Fruit fly (Drosophila melanogaster): Measurements from ENCODE around the gene mRpS24.
A peak's percentile ranks its signal among the peaks of the same experiment; 100 is the strongest.

mRpS24 gene

DNA sequence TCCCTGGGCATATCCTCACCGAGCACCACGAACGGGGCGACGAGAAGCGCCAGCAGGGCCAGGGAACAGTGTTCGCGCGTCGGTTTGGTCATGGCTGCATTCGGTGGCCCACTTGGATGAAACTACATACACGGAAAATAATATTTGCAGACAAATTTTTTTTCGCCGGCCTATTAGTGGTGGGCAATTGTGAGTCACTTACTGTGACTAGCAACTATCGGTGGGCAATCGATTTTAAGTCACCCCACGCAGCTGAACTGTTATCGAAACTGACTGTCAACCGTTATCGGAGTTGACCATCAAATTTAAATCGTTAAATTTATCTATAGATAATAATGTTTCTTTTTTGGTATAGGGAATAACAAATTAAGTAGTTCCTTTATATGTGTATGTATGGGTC lies 6.0 kb upstream of the mRpS24 start, which contains the start of gene CG5510 (continued):
- TF ChIP-seq CG1024 (GFP tag; IDR thresholded peaks at IDR 0.05) (no peak), YL-1 (GFP tag; optimal IDR thresholded peaks at IDR 0.05) (peak; percentile 86), CG31441 (GFP tag; IDR thresholded peaks at IDR 0.05) (peak; percentile 91), NFAT (GFP tag; IDR thresholded peaks at IDR 0.05) (peak; percentile 83), Adf1 (GFP tag; IDR thresholded peaks at IDR 0.05) (peak; percentile 38; the same call in 1 of the 2 replicates), CG1233 (GFP tag; optimal IDR thresholded peaks at IDR 0.05) (no peak), Stat92E (GFP tag; optimal IDR thresholded peaks at IDR 0.05) (peak in 1 of 3 experiments; percentile 42), CG9797 (GFP tag; optimal IDR thresholded peaks at IDR 0.05) (peak; percentile 57), repo (GFP tag; optimal IDR thresholded peaks at IDR 0.05) (peak; percentile 18), pum (GFP tag; optimal IDR thresholded peaks at IDR 0.05) (peak; percentile 52), en (GFP tag; optimal IDR thresholded peaks at IDR 0.05) (peak; percentile 12), psq (GFP tag; optimal IDR thresholded peaks at IDR 0.05) (no peak), CG4730 (GFP tag; IDR thresholded peaks at IDR 0.05) (no peak), CG9727 (GFP tag; optimal IDR thresholded peaks at IDR 0.05) (no peak), unc-4 (GFP tag; IDR thresholded peaks at IDR 0.05; ENCODE audit: partially characterized antibody) (peak; percentile 98), Optix (GFP tag; IDR thresholded peaks at IDR 0.05) (no peak), PHDP (tag; optimal IDR thresholded peaks at IDR 0.05) (peak; percentile 41), ranshi (GFP tag; IDR thresholded peaks at IDR 0.05) (peak; percentile 55; the same call in 1 of the 2 replicates), Awh (GFP tag; IDR thresholded peaks at IDR 0.05) (no peak), dm (GFP tag; optimal IDR thresholded peaks at IDR 0.05) (peak; percentile 49), rib (GFP tag; IDR thresholded peaks at IDR 0.05) (peak; percentile 33; the same call in 1 of the 2 replicates), bcd (GFP tag; optimal IDR thresholded peaks at IDR 0.05) (peak; percentile 23), sqz (GFP tag; optimal IDR thresholded peaks at IDR 0.05) (no peak), tx (GFP tag; optimal IDR thresholded peaks at IDR 0.05) (peak; percentile 48), CG12744 (GFP tag; optimal IDR thresholded peaks at IDR 0.05) (peak; percentile 8), Antp (GFP tag; optimal IDR thresholded peaks at IDR 0.05) (peak; percentile 65), Dip3 (GFP tag; optimal IDR thresholded peaks at IDR 0.05) (peak; percentile 6), tap (tag; optimal IDR thresholded peaks at IDR 0.05) (no peak), btn (GFP tag; optimal IDR thresholded peaks at IDR 0.05) (no peak), dimm (GFP tag; IDR thresholded peaks at IDR 0.05) (no peak), CG34224 (GFP tag; IDR thresholded peaks at IDR 0.05; ENCODE audit: partially characterized antibody) (peak; percentile 99), CG10209 (GFP tag; optimal IDR thresholded peaks at IDR 0.05) (peak; percentile 15), CG10979 (tag; optimal IDR thresholded peaks at IDR 0.05) (peak; percentile 7), Fer2 (tag; optimal IDR thresholded peaks at IDR 0.05) (no peak), Oaz (GFP tag; IDR thresholded peaks at IDR 0.05) (no peak), chinmo (GFP tag; IDR thresholded peaks at IDR 0.05; ENCODE audit: partially characterized antibody) (peak; percentile 98), sug (tag; optimal IDR thresholded peaks at IDR 0.05) (peak; percentile 73), so (GFP tag; IDR thresholded peaks at IDR 0.05) (no peak), salm (tag; optimal IDR thresholded peaks at IDR 0.05) (no peak), CG2199 (GFP tag; IDR thresholded peaks at IDR 0.05) (no peak), CG12769 (tag; optimal IDR thresholded peaks at IDR 0.05) (peak; percentile 56), NC2β (GFP tag; optimal IDR thresholded peaks at IDR 0.05) (peak; percentile 32), lilli (GFP tag; optimal IDR thresholded peaks at IDR 0.05) (peak; percentile 70), MTF-1 (GFP tag; optimal IDR thresholded peaks at IDR 0.05; ENCODE audit: borderline replicate concordance) (no peak), tio (GFP tag; optimal IDR thresholded peaks at IDR 0.05) (no peak), CG16813 (GFP tag; IDR thresholded peaks at IDR 0.05; ENCODE audit: partially characterized antibody) (peak; percentile 98), corto (GFP tag; optimal IDR thresholded peaks at IDR 0.05) (no peak), zen (tag; optimal IDR thresholded peaks at IDR 0.05) (peak; percentile 66), CG13424 (tag; optimal IDR thresholded peaks at IDR 0.05) (peak; percentile 39), Deaf1 (tag; optimal IDR thresholded peaks at IDR 0.05) (no peak), crp (GFP tag; optimal IDR thresholded peaks at IDR 0.05) (peak in 1 of 2 experiments; percentile 67)
